Worm (Caenorhabditis elegans) whole organism, dauer: ENCODE results near the gene ebp-3.

Experiments used
- unc-62 ChIP-seq: sonication (generic microtip); optimal IDR thresholded peaks from 2 replicates; lab custom pipeline; 2017; ENCODE audit warnings: missing biosample characterization, missing genetic modification reagents, missing genetic modification characterization

ebp-3 gene

DNA sequence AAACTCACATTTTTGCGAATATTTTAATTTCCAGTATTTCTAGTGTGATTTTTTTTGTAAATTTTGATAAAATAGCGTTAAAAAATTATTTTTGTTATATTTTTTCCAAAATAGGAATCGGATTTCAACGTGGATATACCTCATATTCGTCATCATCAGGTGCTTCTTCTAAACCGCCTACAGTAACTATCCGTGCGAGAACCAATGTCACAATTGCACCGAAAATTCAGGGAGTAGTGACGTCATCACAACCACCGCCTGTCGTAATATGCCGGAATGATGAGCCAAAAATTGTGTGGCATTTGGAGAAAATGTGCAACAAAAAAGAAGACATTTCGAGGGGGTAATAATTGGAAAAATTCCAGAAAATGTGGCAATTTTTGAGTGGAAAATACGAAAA lies 35.4 kb downstream of the ebp-3 start:
- no peak for TF ChIP-seq unc-62

DNA sequence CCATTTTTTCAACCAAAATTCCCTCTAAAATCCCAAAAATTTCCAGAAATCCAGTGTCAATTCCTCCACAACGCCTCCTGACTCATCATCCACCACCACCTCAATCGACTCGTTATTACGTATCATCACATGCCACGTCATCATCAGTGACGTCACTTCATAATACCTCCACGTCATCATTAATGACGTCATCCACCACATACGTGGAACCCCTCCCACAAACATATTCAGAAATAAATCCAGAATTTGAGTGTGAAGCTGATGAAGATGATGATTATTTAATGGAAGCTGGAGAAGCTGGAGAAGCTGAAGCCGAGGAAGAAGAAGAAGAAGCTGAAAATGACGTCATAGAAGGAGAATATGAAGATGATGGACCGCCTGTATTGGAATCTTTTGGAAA lies 38.2 kb downstream of the ebp-3 start:
- no peak for TF ChIP-seq unc-62

DNA sequence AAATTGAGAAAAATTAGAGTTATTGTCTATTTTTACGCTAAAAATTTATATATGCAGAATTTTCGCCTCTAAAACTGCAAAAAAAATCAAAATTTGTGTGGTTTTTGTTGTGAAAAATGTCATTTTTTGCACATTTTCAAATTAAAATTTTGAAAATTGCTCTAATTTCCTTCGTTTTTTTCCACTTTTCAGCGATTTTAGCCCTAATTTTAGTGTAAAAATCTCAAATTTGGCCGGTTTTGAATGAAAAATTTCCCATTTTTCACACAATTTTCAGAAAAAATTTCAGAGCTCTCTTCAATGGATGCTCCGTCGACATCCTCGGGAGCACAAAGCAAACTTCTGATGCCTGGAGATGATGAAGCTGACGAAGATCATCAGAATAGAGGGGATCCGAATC lies 42.6 kb downstream of the ebp-3 start, which contains the start of gene par-4:
TSS of gene par-4 (plus strand) at position 301 of the 400 bp plus-strand sequence.
- no peak for TF ChIP-seq unc-62

DNA sequence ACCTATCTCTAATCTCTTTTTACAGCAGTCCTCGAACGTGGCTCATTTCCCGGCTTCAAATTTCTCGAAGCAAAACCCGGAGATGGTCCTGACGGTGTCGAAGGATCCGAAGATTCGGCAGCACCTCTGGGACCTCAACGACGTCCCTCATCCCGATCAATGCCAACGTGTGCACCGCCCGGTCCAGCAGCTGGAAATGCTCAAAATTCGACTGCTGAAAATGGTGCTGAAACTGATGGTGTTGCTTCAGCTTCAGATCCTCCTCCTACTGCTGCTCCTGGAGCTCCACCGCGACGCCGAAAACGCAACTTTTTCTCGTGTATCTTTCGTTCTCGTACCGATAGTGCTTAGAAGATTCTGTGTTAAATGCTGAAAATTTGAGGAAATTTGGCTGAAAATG lies 50.3 kb downstream of the ebp-3 start:
- no peak for TF ChIP-seq unc-62

ce11 chrV:18107969-18108368 lies 52.2 kb downstream of the ebp-3 start, which contains the start of gene Y37H2A.1:
Gene Y37H2A.1, plus strand, starts transcription at chrV:18108269.
- no peak for TF ChIP-seq unc-62

- no peak for TF ChIP-seq unc-62
These were observed 53.7 kb downstream of the ebp-3 start for ce11 chrV:18109449-18109848.
